Fruit fly (Drosophila melanogaster): ENCODE measurements around the gene Btk.

The Btk gene

dm6 chr2L:8274958-8275584, 25.8 kb downstream of the Btk start (continued):
- peak in 1 of 2 experiments; percentile 17 for TF ChIP-seq Hr78 (GFP tag; optimal IDR thresholded peaks at IDR 0.05)
- TF ChIP-seq Awh (GFP tag; IDR thresholded peaks at IDR 0.05): 0 out of 2 replicates have a peak, but pooled peaks have one; percentile 35
- peak; percentile 8 for TF ChIP-seq slp2 (GFP tag; optimal IDR thresholded peaks at IDR 0.05)
- TF ChIP-seq z (GFP tag; IDR thresholded peaks at IDR 0.05): peak; percentile 53; the same call in 1 of the 3 replicates
- TF ChIP-seq CG11247 (GFP tag; IDR thresholded peaks at IDR 0.05): 0 out of 2 replicates have a peak, but pooled peaks have one; percentile 33
- TF ChIP-seq CG18764 (GFP tag; optimal IDR thresholded peaks at IDR 0.05): peak; percentile 17
- TF ChIP-seq pzg (GFP tag; optimal IDR thresholded peaks at IDR 0.05): no peak
- no peak for TF ChIP-seq CG1603 (tag; optimal IDR thresholded peaks at IDR 0.05)
- no peak for TF ChIP-seq Dp (GFP tag; optimal IDR thresholded peaks at IDR 0.05)
- TF ChIP-seq ash1 (GFP tag; optimal IDR thresholded peaks at IDR 0.05): no peak
- no peak for TF ChIP-seq CG7963 (GFP tag; IDR thresholded peaks at IDR 0.05; ENCODE audit: partially characterized antibody)
- peak; percentile 19 for TF ChIP-seq CG12942 (GFP tag; optimal IDR thresholded peaks at IDR 0.05)
- TF ChIP-seq CG8290 (GFP tag; optimal IDR thresholded peaks at IDR 0.05): peak; percentile 21
- no peak for TF ChIP-seq CG8290 (tag; optimal IDR thresholded peaks at IDR 0.05)
- TF ChIP-seq abd-A (tag; optimal IDR thresholded peaks at IDR 0.05): no peak
- TF ChIP-seq lov (optimal IDR thresholded peaks at IDR 0.05): no peak
- no peak for TF ChIP-seq lov (GFP tag; IDR thresholded peaks at IDR 0.05)
- TF ChIP-seq TFAM (GFP tag; optimal IDR thresholded peaks at IDR 0.05): no peak
- TF ChIP-seq Ravus (GFP tag; IDR thresholded peaks at IDR 0.05): no peak
- TF ChIP-seq Optix (GFP tag; IDR thresholded peaks at IDR 0.05): no peak
- no peak for TF ChIP-seq CG4328 (GFP tag; optimal IDR thresholded peaks at IDR 0.05)
- TF ChIP-seq CG11093 (GFP tag; IDR thresholded peaks at IDR 0.05): no peak
- no peak for TF ChIP-seq Lim3 (GFP tag; IDR thresholded peaks at IDR 0.05)
- TF ChIP-seq az2 (GFP tag; optimal IDR thresholded peaks at IDR 0.05): peak; percentile 51
- no peak for TF ChIP-seq Myb (GFP tag; optimal IDR thresholded peaks at IDR 0.05)
- no peak for TF ChIP-seq amos (GFP tag; IDR thresholded peaks at IDR 0.05; ENCODE audit: partially characterized antibody)
- TF ChIP-seq corto (GFP tag; optimal IDR thresholded peaks at IDR 0.05): no peak
- TF ChIP-seq HHEX (GFP tag; optimal IDR thresholded peaks at IDR 0.05): peak; percentile 34
- TF ChIP-seq ase (GFP tag; IDR thresholded peaks at IDR 0.05): 0 out of 3 replicates have a peak, but pooled peaks have one; percentile 25
- TF ChIP-seq CG13424 (tag; optimal IDR thresholded peaks at IDR 0.05): peak; percentile 64
- peak; percentile 76 for TF ChIP-seq PHDP (tag; optimal IDR thresholded peaks at IDR 0.05)
- TF ChIP-seq h (optimal IDR thresholded peaks at IDR 0.05): no peak
- peak; percentile 76 for TF ChIP-seq Oli (tag; optimal IDR thresholded peaks at IDR 0.05)
- TF ChIP-seq Six4 (GFP tag; optimal IDR thresholded peaks at IDR 0.05): peak; percentile 64
- TF ChIP-seq phol (tag; optimal IDR thresholded peaks at IDR 0.05): peak; percentile 78
- TF ChIP-seq ftz-f1 (GFP tag; optimal IDR thresholded peaks at IDR 0.05): no peak
- no peak for TF ChIP-seq CG8478 (optimal IDR thresholded peaks at IDR 0.05)
- TF ChIP-seq repo (GFP tag; optimal IDR thresholded peaks at IDR 0.05): no peak
- peak; percentile 88 for TF ChIP-seq dmrt11E (tag; optimal IDR thresholded peaks at IDR 0.05)
- TF ChIP-seq ERR (GFP tag; optimal IDR thresholded peaks at IDR 0.05): no peak
- TF ChIP-seq Dll (GFP tag; IDR thresholded peaks at IDR 0.05; ENCODE audit: partially characterized antibody): no peak
- TF ChIP-seq CG7556 (GFP tag; optimal IDR thresholded peaks at IDR 0.05): peak; percentile 63
- TF ChIP-seq stwl (tag; optimal IDR thresholded peaks at IDR 0.05): peak; percentile 24
- TF ChIP-seq CG34376 (GFP tag; optimal IDR thresholded peaks at IDR 0.05): no peak
- peak; percentile 50 for TF ChIP-seq Hmr (GFP tag; optimal IDR thresholded peaks at IDR 0.05)
- TF ChIP-seq CG10209 (GFP tag; optimal IDR thresholded peaks at IDR 0.05): peak; percentile 64
- 0 out of 3 replicates have a peak, but pooled peaks have one; percentile 49 for TF ChIP-seq H15 (GFP tag; IDR thresholded peaks at IDR 0.05)
- TF ChIP-seq ato (GFP tag; IDR thresholded peaks at IDR 0.05; ENCODE audit: partially characterized antibody): no peak
- TF ChIP-seq D (optimal IDR thresholded peaks at IDR 0.05): no peak
- TF ChIP-seq D (GFP tag; optimal IDR thresholded peaks at IDR 0.05): peak; percentile 61
- no peak for TF ChIP-seq kah (GFP tag; optimal IDR thresholded peaks at IDR 0.05)

All from whole organism, embryonic.